Worm (Caenorhabditis elegans) whole organism, late embryonic: ENCODE data around the gene mpz-1.

Experiments
- ama-1 ChIP-seq: fragments of 150-350 bp; optimal IDR thresholded peaks from 2 replicates; lab custom pipeline; 2014
- ceh-2 ChIP-seq: sonication (generic microtip); optimal IDR thresholded peaks from 2 replicates; lab custom pipeline; 2016; ENCODE audit warnings: missing genotype, missing genetic modification characterization, missing compliant biosample characterization
- ceh-24 ChIP-seq: sonication (generic microtip); optimal IDR thresholded peaks from 2 replicates; lab custom pipeline; 2016; ENCODE audit warnings: mild to moderate bottlenecking, missing genetic modification characterization, missing compliant biosample characterization
- ets-4 ChIP-seq: sonication (generic microtip); optimal IDR thresholded peaks from 2 replicates; lab custom pipeline; 2016; ENCODE audit warnings: missing genetic modification characterization, missing compliant biosample characterization
- pha-4 ChIP-seq: fragments of 150-350 bp; optimal IDR thresholded peaks from 2 replicates; lab custom pipeline; 2018; ENCODE audit warnings: missing biosample characterization, missing genetic modification reagents, missing genetic modification characterization
- pqm-1 ChIP-seq: sonication (generic microtip); optimal IDR thresholded peaks from 2 replicates; lab custom pipeline; 2016; ENCODE audit warnings: missing genetic modification characterization, missing compliant biosample characterization
- ztf-16 ChIP-seq: sonication (generic microtip); optimal IDR thresholded peaks from 2 replicates; lab custom pipeline; 2017; ENCODE audit warnings: missing genetic modification characterization, missing compliant biosample characterization

- no peak for TF ChIP-seq pqm-1 (tag; lab: Kevin White, UChicago)
- no peak for TF ChIP-seq ceh-24 (tag; lab: Kevin White, UChicago)
- no peak for TF ChIP-seq ama-1 (lab: Kevin White, UChicago)
- no peak for TF ChIP-seq pha-4 (tag; lab: Kevin White, UChicago)
- TF ChIP-seq ets-4 (tag; lab: Kevin White, UChicago) = no peak
- no peak for TF ChIP-seq ztf-16 (tag; lab: Kevin White, UChicago)
- TF ChIP-seq ceh-2 (tag; lab: Kevin White, UChicago) = no peak
These were observed 11.2 kb downstream of the mpz-1 start for ce11 chrII:10766773-10767172.
